Fruit fly (Drosophila melanogaster) Kc167 (cell line): ENCODE measurements around the gene Hrs.

Source experiments
- Myc ChIP-seq: fragments of >200 bp; optimal IDR thresholded peaks from 2 replicates; lab custom pipeline; 2017; ENCODE audit warnings: missing external identifiers
- insv ChIP-seq: fragments of >200 bp; optimal IDR thresholded peaks from 3 replicates; lab custom pipeline; 2018; ENCODE audit warnings: missing external identifiers
- psq ChIP-seq: fragments of >200 bp; optimal IDR thresholded peaks from 2 replicates; lab custom pipeline; 2017; ENCODE audit warnings: missing external identifiers
- ttk ChIP-seq: sonication (Bioruptor generic); optimal IDR thresholded peaks from 2 replicates; lab custom pipeline; 2017; ENCODE audit warnings: missing external identifiers

dm6 chr2L:2751904-2752459, 12.2 kb downstream of the Hrs start, which contains the start of gene Bacc:
- TF ChIP-seq insv (no peak), Myc (no peak), psq (lab: Kevin White, UChicago) (no peak), ttk (lab: Kevin White, UChicago) (no peak)
